Worm (Caenorhabditis elegans): ENCODE measurements around the gene nucl-1.

The nucl-1 gene

ce11 chrIV:8318799-8319198, 29.5 kb upstream of the nucl-1 start:
- no peak for TF ChIP-seq ceh-45 (GFP tag; IDR thresholded peaks at IDR 0.05)

ce11 chrIV:8317800-8318199, 28.5 kb upstream of the nucl-1 start:
- no peak for TF ChIP-seq pax-1 (tag; optimal IDR thresholded peaks at IDR 0.05)
- TF ChIP-seq ceh-45 (GFP tag; IDR thresholded peaks at IDR 0.05) = no peak
- TF ChIP-seq K02D7.2 (tag; optimal IDR thresholded peaks at IDR 0.05) = no peak
- TF ChIP-seq unc-86 (tag; optimal IDR thresholded peaks at IDR 0.05) = no peak
- TF ChIP-seq pha-2 (tag; optimal IDR thresholded peaks at IDR 0.05) = no peak
- no peak for TF ChIP-seq elt-4 (tag; optimal IDR thresholded peaks at IDR 0.05)
- TF ChIP-seq pag-3 (tag; optimal IDR thresholded peaks at IDR 0.05; ENCODE audit: borderline replicate concordance) = no peak
- no peak for TF ChIP-seq unc-55 (GFP tag; optimal IDR thresholded peaks at IDR 0.05)
- no peak for TF ChIP-seq eyg-1 (tag; optimal IDR thresholded peaks at IDR 0.05)
- TF ChIP-seq fax-1 (tag; optimal IDR thresholded peaks at IDR 0.05) = no peak
- no peak for TF ChIP-seq fkh-6 (tag; optimal IDR thresholded peaks at IDR 0.05)
- TF ChIP-seq madf-2 (tag; optimal IDR thresholded peaks at IDR 0.05) = no peak
- no peak for TF ChIP-seq pros-1 (tag; optimal IDR thresholded peaks at IDR 0.05)
- TF ChIP-seq fkh-10 (GFP tag; optimal IDR thresholded peaks at IDR 0.05) = no peak
- no peak for TF ChIP-seq ceh-31 (tag; optimal IDR thresholded peaks at IDR 0.05)
- no peak for TF ChIP-seq hlh-15 (tag; optimal IDR thresholded peaks at IDR 0.05)
- TF ChIP-seq ceh-14 (tag; optimal IDR thresholded peaks at IDR 0.05) = no peak

- TF ChIP-seq ceh-14 (tag; optimal IDR thresholded peaks at IDR 0.05) (no peak), lin-11 (tag; optimal IDR thresholded peaks at IDR 0.05) (no peak), dve-1 (tag; optimal IDR thresholded peaks at IDR 0.05) (no peak), ets-4 (tag; optimal IDR thresholded peaks at IDR 0.05) (no peak), pha-2 (tag; optimal IDR thresholded peaks at IDR 0.05) (no peak), elt-2 (tag; optimal IDR thresholded peaks at IDR 0.05) (no peak), ceh-6 (GFP tag; optimal IDR thresholded peaks at IDR 0.05) (no peak), ceh-24 (tag; optimal IDR thresholded peaks at IDR 0.05) (no peak), dmd-4 (tag; optimal IDR thresholded peaks at IDR 0.05; ENCODE audit: borderline replicate concordance) (no peak), nhr-11 (tag; optimal IDR thresholded peaks at IDR 0.05) (no peak), hlh-15 (tag; optimal IDR thresholded peaks at IDR 0.05) (no peak), hlh-6 (tag; optimal IDR thresholded peaks at IDR 0.05) (no peak), ceh-19 (GFP tag; optimal IDR thresholded peaks at IDR 0.05) (no peak), tbx-7 (tag; optimal IDR thresholded peaks at IDR 0.05) (no peak)
These were observed 23.5 kb upstream of the nucl-1 start, which contains the start of gene F35H10.10 for ce11 chrIV:8312846-8313245. Gene F35H10.10 (minus strand): TSS chrIV:8312946.

ce11 chrIV:8312105-8312504, 22.8 kb upstream of the nucl-1 start:
- TF ChIP-seq lin-11 (tag; optimal IDR thresholded peaks at IDR 0.05) (no peak), ama-1 (optimal IDR thresholded peaks at IDR 0.05) (no peak), pha-4 (tag; optimal IDR thresholded peaks at IDR 0.05) (no peak), nhr-232 (tag; optimal IDR thresholded peaks at IDR 0.05) (no peak), fkh-6 (tag; optimal IDR thresholded peaks at IDR 0.05) (no peak), ceh-18 (tag; optimal IDR thresholded peaks at IDR 0.05) (no peak), ceh-14 (tag; optimal IDR thresholded peaks at IDR 0.05) (no peak), K09A11.1 (tag; optimal IDR thresholded peaks at IDR 0.05; ENCODE audit: insufficient read depth) (no peak), ceh-24 (tag; optimal IDR thresholded peaks at IDR 0.05) (no peak), pag-3 (tag; optimal IDR thresholded peaks at IDR 0.05; ENCODE audit: borderline replicate concordance) (no peak), ceh-48 (tag; optimal IDR thresholded peaks at IDR 0.05) (no peak), ztf-16 (tag; optimal IDR thresholded peaks at IDR 0.05) (no peak), hlh-15 (tag; optimal IDR thresholded peaks at IDR 0.05) (no peak), pros-1 (tag; optimal IDR thresholded peaks at IDR 0.05) (no peak), nfya-1 (tag; optimal IDR thresholded peaks at IDR 0.05) (no peak), che-1 (tag; optimal IDR thresholded peaks at IDR 0.05) (no peak)
